Fruit fly (Drosophila melanogaster) whole organism, embryonic: ENCODE results near the gene CG12728.

ENCODE experiments used
- Atf6 ChIP-seq: fragments of 200-800 bp; sonication (Bioruptor generic); IDR thresholded peaks from 2 replicates; pipeline ENCODE4 v1.3.6; 2022; ENCODE audit warnings: missing biosample characterization, missing genetic modification characterization
- BEAF-32 ChIP-seq: fragments of 200-800 bp; sonication (Bioruptor generic); optimal IDR thresholded peaks from 3 replicates; lab custom pipeline; 2017; ENCODE audit warnings: missing biosample characterization, missing genetic modification characterization, mild to moderate bottlenecking, moderate library complexity, missing genetic modification reagents
- BtbVII ChIP-seq: fragments of 200-800 bp; sonication (Bioruptor generic); optimal IDR thresholded peaks from 3 replicates; lab custom pipeline; 2017; ENCODE audit warnings: missing biosample characterization, mild to moderate bottlenecking, missing genetic modification characterization
- CG10543 ChIP-seq: fragments of 200-800 bp; sonication (Bioruptor generic); optimal IDR thresholded peaks from 3 replicates; lab custom pipeline; 2017; ENCODE audit warnings: missing biosample characterization, mild to moderate bottlenecking, missing genetic modification characterization, moderate library complexity
- CG11085 ChIP-seq: fragments of 200-800 bp; sonication (Bioruptor generic); IDR thresholded peaks from 2 replicates; pipeline ENCODE4 v1.3.6; 2022; ENCODE audit warnings: missing biosample characterization, missing genetic modification characterization
- CG13296 ChIP-seq: fragments of 200-800 bp; sonication (Bioruptor generic); optimal IDR thresholded peaks from 3 replicates; lab custom pipeline; 2018; ENCODE audit warnings: missing biosample characterization, mild to moderate bottlenecking, missing genetic modification characterization
- CG14667 ChIP-seq: fragments of 200-800 bp; sonication (Bioruptor generic); IDR thresholded peaks from 2 replicates; pipeline ENCODE4 v1.3.6; 2022; ENCODE audit warnings: missing biosample characterization, missing genetic modification characterization
- CG1603 ChIP-seq: fragments of 200-800 bp; sonication (Bioruptor generic); optimal IDR thresholded peaks from 2 replicates; lab custom pipeline; 2019; ENCODE audit warnings: missing biosample characterization, mild to moderate bottlenecking, missing genetic modification characterization, moderate library complexity
- CG18262 ChIP-seq: fragments of 200-800 bp; optimal IDR thresholded peaks from 3 replicates; lab custom pipeline; 2019; ENCODE audit warnings: missing biosample characterization, mild to moderate bottlenecking, missing genetic modification characterization, moderate library complexity
- CG18476 ChIP-seq: fragments of 200-800 bp; sonication (Bioruptor generic); optimal IDR thresholded peaks from 2 replicates; lab custom pipeline; 2016; ENCODE audit warnings: missing biosample characterization, mild to moderate bottlenecking, missing genetic modification characterization
- CG18764 ChIP-seq: fragments of 200-800 bp; sonication (Bioruptor generic); optimal IDR thresholded peaks from 3 replicates; lab custom pipeline; 2016; ENCODE audit warnings: missing biosample characterization, missing genetic modification characterization
- CG2199 ChIP-seq: fragments of 200-800 bp; sonication (Bioruptor generic); IDR thresholded peaks from 3 replicates; pipeline ENCODE4 v1.3.6; 2022; ENCODE audit warnings: missing biosample characterization, missing genetic modification characterization
- CG2202 ChIP-seq: fragments of 200-800 bp; sonication (Bioruptor generic); optimal IDR thresholded peaks from 2 replicates; lab custom pipeline; 2018; ENCODE audit warnings: missing biosample characterization, mild to moderate bottlenecking, missing genetic modification characterization
- CG31388 ChIP-seq: fragments of 200-800 bp; sonication (Bioruptor generic); optimal IDR thresholded peaks from 2 replicates; lab custom pipeline; 2016; ENCODE audit warnings: missing biosample characterization, missing genetic modification characterization
- CG32767 ChIP-seq: fragments of 200-800 bp; sonication (Bioruptor generic); IDR thresholded peaks from 2 replicates; pipeline ENCODE4 v1.3.6; 2022; ENCODE audit warnings: missing biosample characterization, missing genetic modification characterization
- CG34422 ChIP-seq: fragments of 200-800 bp; sonication (Bioruptor generic); IDR thresholded peaks from 3 replicates; pipeline ENCODE4 v1.3.6; 2022; ENCODE audit warnings: missing biosample characterization, missing genetic modification characterization
- CG3726 ChIP-seq: fragments of 200-800 bp; sonication (Bioruptor generic); IDR thresholded peaks from 3 replicates; pipeline ENCODE4, ENCODE4 v1.3.6; 2022; ENCODE audit warnings: missing biosample characterization, missing genetic modification characterization
- CG3838 ChIP-seq: fragments of 200-800 bp; sonication (Bioruptor generic); optimal IDR thresholded peaks from 3 replicates; lab custom pipeline; 2016; ENCODE audit warnings: missing biosample characterization, missing genetic modification characterization
- CG4282 ChIP-seq: fragments of 200-800 bp; sonication (Bioruptor generic); optimal IDR thresholded peaks from 2 replicates; lab custom pipeline; 2016; ENCODE audit warnings: missing biosample characterization, missing genetic modification characterization
- CG6689 ChIP-seq: fragments of 200-800 bp; sonication (Bioruptor generic); IDR thresholded peaks from 2 replicates; pipeline ENCODE4 v1.3.6; 2022; ENCODE audit warnings: missing biosample characterization, missing genetic modification characterization
- CG7745 ChIP-seq: fragments of 200-800 bp; sonication (Bioruptor generic); optimal IDR thresholded peaks from 2 replicates; lab custom pipeline; 2018; ENCODE audit warnings: missing biosample characterization, mild to moderate bottlenecking, missing genetic modification characterization, moderate library complexity
- CG7786 ChIP-seq: fragments of 200-800 bp; sonication (Bioruptor generic); optimal IDR thresholded peaks from 2 replicates; lab custom pipeline; 2016; ENCODE audit warnings: missing biosample characterization, missing genetic modification characterization
- CTCF ChIP-seq: fragments of 200-800 bp; sonication (Bioruptor generic); optimal IDR thresholded peaks from 2 replicates; lab custom pipeline; 2017; ENCODE audit warnings: missing biosample characterization, mild to moderate bottlenecking, missing genetic modification characterization, moderate library complexity
- Dref ChIP-seq: fragments of 200-800 bp; sonication (Bioruptor generic); IDR thresholded peaks from 2 replicates; pipeline ENCODE4 v1.3.6; 2022; ENCODE audit warnings: missing biosample characterization, missing genetic modification characterization
- E2f1 ChIP-seq: fragments of 200-800 bp; sonication (Bioruptor generic); IDR thresholded peaks from 2 replicates; pipeline ENCODE4 v1.3.6; 2022; ENCODE audit warnings: missing biosample characterization, missing genetic modification characterization
- Elba2 ChIP-seq: fragments of 200-800 bp; sonication (Bioruptor generic); optimal IDR thresholded peaks from 3 replicates; lab custom pipeline; 2016; ENCODE audit warnings: missing biosample characterization, missing genetic modification characterization
- Kr ChIP-seq: fragments of 200-800 bp; sonication (Bioruptor generic); optimal IDR thresholded peaks from 2 replicates; lab custom pipeline; 2017; ENCODE audit warnings: missing biosample characterization, mild to moderate bottlenecking, missing genetic modification characterization
- NK7.1 ChIP-seq: fragments of 200-800 bp; sonication (Bioruptor generic); optimal IDR thresholded peaks from 3 replicates; lab custom pipeline; 2016; ENCODE audit warnings: missing biosample characterization, missing genetic modification characterization
- Sry-β ChIP-seq: fragments of 200-800 bp; sonication (Bioruptor generic); optimal IDR thresholded peaks from 2 replicates; lab custom pipeline; 2018; ENCODE audit warnings: missing biosample characterization, mild to moderate bottlenecking, missing genetic modification characterization, moderate library complexity
- Tbp ChIP-seq: fragments of >200 bp; optimal IDR thresholded peaks from 2 replicates; lab custom pipeline; 2018; ENCODE audit warnings: missing biosample characterization, missing genetic modification characterization
- abd-A ChIP-seq: fragments of 200-800 bp; sonication (Bioruptor generic); optimal IDR thresholded peaks from 3 replicates; lab custom pipeline; 2019; ENCODE audit warnings: missing biosample characterization, mild to moderate bottlenecking, missing genetic modification characterization, moderate library complexity
- cas ChIP-seq: fragments of 200-800 bp; sonication (Bioruptor generic); IDR thresholded peaks from 2 replicates; pipeline ENCODE4 v1.3.6; 2022; ENCODE audit warnings: missing biosample characterization, missing genetic modification characterization
- caup ChIP-seq: fragments of 200-800 bp; sonication (Bioruptor generic); optimal IDR thresholded peaks from 3 replicates; lab custom pipeline; 2017; ENCODE audit warnings: missing biosample characterization, mild to moderate bottlenecking, missing genetic modification characterization, moderate library complexity; ENCODE audit not compliant: severe bottlenecking
- chn ChIP-seq: fragments of 200-800 bp; sonication (Bioruptor generic); optimal IDR thresholded peaks from 2 replicates; lab custom pipeline; 2016; ENCODE audit warnings: missing biosample characterization, missing genetic modification characterization
- ci ChIP-seq: fragments of 200-800 bp; sonication (Bioruptor generic); IDR thresholded peaks from 3 replicates; pipeline ENCODE4 v1.3.6; 2022; ENCODE audit warnings: missing biosample characterization, missing genetic modification characterization
- corto ChIP-seq: fragments of 200-800 bp; sonication (Bioruptor generic); optimal IDR thresholded peaks from 2 replicates; lab custom pipeline; 2016; ENCODE audit warnings: missing biosample characterization, mild to moderate bottlenecking, missing genetic modification characterization, moderate library complexity
- cwo ChIP-seq: fragments of 200-800 bp; sonication (Bioruptor generic); optimal IDR thresholded peaks from 3 replicates; lab custom pipeline; 2017; ENCODE audit warnings: missing biosample characterization, missing genetic modification characterization, mild to moderate bottlenecking, moderate library complexity, missing genetic modification reagents
- dati ChIP-seq: fragments of 200-800 bp; sonication (Bioruptor generic); IDR thresholded peaks from 2 replicates; pipeline ENCODE4 v1.3.6; 2022; ENCODE audit warnings: missing biosample characterization, missing genetic modification characterization
- dm ChIP-seq: fragments of 200-800 bp; sonication (Bioruptor generic); optimal IDR thresholded peaks from 3 replicates; lab custom pipeline; 2016; ENCODE audit warnings: missing biosample characterization, missing genetic modification characterization
- fd102C ChIP-seq: fragments of 200-800 bp; sonication (Bioruptor generic); optimal IDR thresholded peaks from 2 replicates; lab custom pipeline; 2018; ENCODE audit warnings: missing biosample characterization, mild to moderate bottlenecking, missing genetic modification characterization, moderate library complexity
- lmd ChIP-seq: fragments of 200-800 bp; sonication (Bioruptor generic); IDR thresholded peaks from 2 replicates; pipeline ENCODE4 v1.3.6; 2022; ENCODE audit warnings: missing biosample characterization, missing genetic modification characterization
- peb ChIP-seq: fragments of 200-800 bp; sonication (Bioruptor generic); IDR thresholded peaks from 2 replicates; pipeline ENCODE4 v1.3.6; 2022; ENCODE audit warnings: missing biosample characterization, missing genetic modification characterization
- pho ChIP-seq: fragments of 200-800 bp; sonication (Bioruptor generic); optimal IDR thresholded peaks from 2 replicates; lab custom pipeline; 2016; ENCODE audit warnings: missing biosample characterization, missing genetic modification characterization
- psq ChIP-seq: fragments of 200-800 bp; sonication (Bioruptor generic); optimal IDR thresholded peaks from 2 replicates; lab custom pipeline; 2017; ENCODE audit warnings: missing biosample characterization, missing genetic modification characterization
- pum ChIP-seq: fragments of 200-800 bp; sonication (Bioruptor generic); optimal IDR thresholded peaks from 2 replicates; lab custom pipeline; 2016; ENCODE audit warnings: missing biosample characterization, missing genetic modification characterization
- pzg ChIP-seq: fragments of 200-800 bp; sonication (Bioruptor generic); optimal IDR thresholded peaks from 3 replicates; lab custom pipeline; 2018; ENCODE audit warnings: missing biosample characterization, mild to moderate bottlenecking, missing genetic modification characterization, moderate library complexity
- salm ChIP-seq: fragments of 200-800 bp; sonication (Bioruptor generic); optimal IDR thresholded peaks from 2 replicates; lab custom pipeline; 2018; ENCODE audit warnings: missing biosample characterization, mild to moderate bottlenecking, missing genetic modification characterization
- schlank ChIP-seq: fragments of 200-800 bp; sonication (Bioruptor generic); optimal IDR thresholded peaks from 2 replicates; lab custom pipeline; 2018; ENCODE audit warnings: missing biosample characterization, mild to moderate bottlenecking, missing genetic modification characterization
- ssp ChIP-seq: fragments of 200-800 bp; sonication (Bioruptor generic); IDR thresholded peaks from 2 replicates; pipeline ENCODE4 v1.3.6; 2022; ENCODE audit warnings: missing biosample characterization, missing genetic modification characterization
- toy ChIP-seq: fragments of 200-800 bp; sonication (Bioruptor generic); IDR thresholded peaks from 2 replicates; pipeline ENCODE4 v1.3.6; 2022; ENCODE audit warnings: missing biosample characterization, missing genetic modification characterization
- vvl ChIP-seq: fragments of 200-800 bp; sonication (Bioruptor generic); IDR thresholded peaks from 2 replicates; pipeline ENCODE4 v1.3.6; 2022; ENCODE audit warnings: missing biosample characterization, missing genetic modification characterization
- zen ChIP-seq: fragments of 200-800 bp; sonication (Bioruptor generic); optimal IDR thresholded peaks from 3 replicates; lab custom pipeline; 2018; ENCODE audit warnings: missing biosample characterization, mild to moderate bottlenecking, missing genetic modification characterization, moderate library complexity
- zf30C ChIP-seq: fragments of 200-800 bp; sonication (Bioruptor generic); optimal IDR thresholded peaks from 3 replicates; lab custom pipeline; 2018; ENCODE audit warnings: missing biosample characterization, mild to moderate bottlenecking, missing genetic modification characterization

Gene CG12728

DNA sequence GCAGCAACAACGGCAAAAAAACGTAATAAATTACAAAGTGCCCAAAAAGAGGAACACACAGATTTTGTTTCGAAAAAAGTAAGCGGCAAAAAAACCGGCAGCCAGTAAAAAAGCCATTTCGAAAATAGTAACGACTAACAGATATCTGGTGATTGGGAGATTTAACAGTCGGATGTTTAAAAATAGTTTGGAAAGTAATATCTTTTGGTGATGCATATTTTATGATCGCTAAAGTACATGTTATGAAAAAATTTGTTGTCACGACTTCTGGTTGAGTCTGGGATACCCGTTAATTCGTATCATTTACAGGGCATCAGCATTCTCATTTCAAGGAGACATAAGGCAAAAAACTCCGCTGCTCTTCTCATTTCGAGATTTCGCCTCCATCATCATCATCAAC lies 19.3 kb upstream of the CG12728 start (continued):
- peak; percentile 54; the same call in 1 of the 2 replicates for TF ChIP-seq Atf6 (GFP tag; lab: Robert Waterston, UW)
- TF ChIP-seq chn (GFP tag; lab: Kevin White, UChicago) = no peak
- no peak for TF ChIP-seq pzg
- TF ChIP-seq zf30C (GFP tag; lab: Kevin White, UChicago) = no peak
- TF ChIP-seq CTCF (GFP tag; lab: Kevin White, UChicago) = no peak
- TF ChIP-seq salm = no peak
- TF ChIP-seq CG4282 (GFP tag; lab: Kevin White, UChicago) = no peak
- TF ChIP-seq E2f1 = 0 out of 2 replicates have a peak, but pooled peaks have one; percentile 9
- TF ChIP-seq CG18476 (GFP tag; lab: Kevin White, UChicago) = no peak
- no peak for TF ChIP-seq abd-A (tag; lab: Kevin White, UChicago)
- no peak for TF ChIP-seq NK7.1 (GFP tag; lab: Kevin White, UChicago)
- no peak for TF ChIP-seq CG3838
- TF ChIP-seq ssp = no peak
- no peak for TF ChIP-seq CG32767 (GFP tag; lab: Robert Waterston, UW)
- TF ChIP-seq caup = peak; percentile 13
- no peak for TF ChIP-seq Sry-β (GFP tag; lab: Kevin White, UChicago)
- no peak for TF ChIP-seq CG11085
- TF ChIP-seq BtbVII (GFP tag; lab: Kevin White, UChicago) = no peak
- TF ChIP-seq toy = no peak
- no peak for TF ChIP-seq CG7745 (tag; lab: Kevin White, UChicago)
- no peak for TF ChIP-seq cwo (GFP tag; lab: Kevin White, UChicago)
- TF ChIP-seq dati (GFP tag; lab: Robert Waterston, UW) = no peak
- TF ChIP-seq fd102C (GFP tag; lab: Kevin White, UChicago) = no peak
- no peak for TF ChIP-seq Tbp
- TF ChIP-seq peb (GFP tag; lab: Robert Waterston, UW) = no peak
- no peak for TF ChIP-seq zen
- peak; percentile 33; the same call in 1 of the 2 replicates for TF ChIP-seq CG6689 (GFP tag; lab: Robert Waterston, UW)
- no peak for TF ChIP-seq psq (GFP tag; lab: Kevin White, UChicago)
- TF ChIP-seq schlank (tag; lab: Kevin White, UChicago) = no peak
- TF ChIP-seq CG2199 (GFP tag; lab: Robert Waterston, UW) = no peak
- TF ChIP-seq BEAF-32 (GFP tag; lab: Kevin White, UChicago) = no peak
- no peak for TF ChIP-seq Kr (GFP tag; lab: Kevin White, UChicago)
- TF ChIP-seq CG10543 (GFP tag; lab: Kevin White, UChicago) = no peak
- TF ChIP-seq CG3726 (GFP tag; lab: Robert Waterston, UW) = no peak
- no peak for TF ChIP-seq CG18764
- no peak for TF ChIP-seq pum (GFP tag; lab: Kevin White, UChicago)
- TF ChIP-seq lmd (GFP tag; lab: Robert Waterston, UW) = peak; percentile 44
- no peak for TF ChIP-seq Dref (GFP tag; lab: Robert Waterston, UW)
- TF ChIP-seq cas (GFP tag; lab: Robert Waterston, UW) = no peak
- peak; percentile 8 for TF ChIP-seq CG7786 (GFP tag; lab: Kevin White, UChicago)
- TF ChIP-seq CG31388 (GFP tag; lab: Kevin White, UChicago) = no peak
- no peak for TF ChIP-seq CG2202
- peak; percentile 16 for TF ChIP-seq CG18262 (tag; lab: Kevin White, UChicago)
- no peak for TF ChIP-seq Elba2
- TF ChIP-seq CG13296 (GFP tag; lab: Kevin White, UChicago) = no peak
- TF ChIP-seq corto (GFP tag; lab: Kevin White, UChicago) = no peak
- peak; percentile 59 for TF ChIP-seq vvl (GFP tag; lab: Robert Waterston, UW)
- no peak for TF ChIP-seq dm
- peak; percentile 48 for TF ChIP-seq CG1603
- TF ChIP-seq CG14667 = no peak
- TF ChIP-seq ci (GFP tag; lab: Robert Waterston, UW) = 0 out of 3 replicates have a peak, but pooled peaks have one; percentile 17
- TF ChIP-seq pho (GFP tag; lab: Kevin White, UChicago) = no peak
- TF ChIP-seq CG34422 = no peak
